Worm (Caenorhabditis elegans) whole organism, L2 larva: Measurements from ENCODE around the gene C08H9.15.

Experiments
- R02D3.7 ChIP-seq: fragments of 150-350 bp; optimal IDR thresholded peaks from 2 replicates; lab custom pipeline; 2014; ENCODE audit warnings: missing biosample characterization, missing genetic modification characterization
- elt-1 ChIP-seq: fragments of 150-350 bp; optimal IDR thresholded peaks from 2 replicates; lab custom pipeline; 2014; ENCODE audit warnings: missing biosample characterization, missing genetic modification characterization
- nhr-237 ChIP-seq: fragments of 150-350 bp; optimal IDR thresholded peaks from 2 replicates; lab custom pipeline; 2014; ENCODE audit warnings: missing biosample characterization, missing genetic modification characterization
- unc-39 ChIP-seq: fragments of 150-350 bp; optimal IDR thresholded peaks from 2 replicates; lab custom pipeline; 2014; ENCODE audit warnings: missing biosample characterization, missing genetic modification characterization

DNA sequence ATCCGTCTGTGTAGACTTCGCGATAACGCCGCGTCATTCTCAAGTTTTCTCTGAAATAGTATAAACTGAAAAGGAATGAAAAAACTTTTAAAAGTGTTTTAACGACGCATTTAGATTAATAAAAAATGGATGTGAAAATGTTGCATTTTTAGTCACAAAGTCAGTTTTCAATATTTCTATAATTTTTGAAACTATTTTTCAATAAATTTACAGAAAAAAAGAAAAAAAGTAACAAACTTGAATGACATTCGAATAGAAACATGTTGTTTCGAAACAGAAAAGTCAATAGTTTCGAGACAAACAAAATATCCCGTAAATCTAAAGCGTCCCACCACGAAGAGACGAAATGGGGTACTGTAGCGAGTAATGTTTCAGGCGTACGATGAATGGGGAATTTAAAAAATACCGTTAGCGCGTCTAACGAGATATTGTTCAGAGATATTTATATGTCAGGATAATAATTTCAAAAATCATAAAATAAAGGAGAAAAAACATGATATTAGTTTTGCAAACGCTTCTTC lies 38.9 kb upstream of the C08H9.15 start, which contains the start of gene rnh-1.2:
- TF ChIP-seq elt-1 (tag; lab: Kevin White, UChicago) (no peak), unc-39 (tag; lab: Kevin White, UChicago) (no peak), R02D3.7 (tag; lab: Kevin White, UChicago) (no peak), nhr-237 (no peak)
